Worm (Caenorhabditis elegans) whole organism, late embryonic: ENCODE data around the gene Y42A5A.5.

Experiments
- C38D4.7 ChIP-seq: fragments of 200-800 bp; sonication (Bioruptor generic); optimal IDR thresholded peaks from 2 replicates; lab custom pipeline; 2018; ENCODE audit warnings: mild to moderate bottlenecking, missing genetic modification characterization, moderate library complexity, missing compliant biosample characterization
- K02D7.2 ChIP-seq: sonication (generic microtip); optimal IDR thresholded peaks from 2 replicates; lab custom pipeline; 2017; ENCODE audit warnings: mild to moderate bottlenecking, missing genetic modification characterization, missing compliant biosample characterization
- ama-1 ChIP-seq: fragments of 150-350 bp; optimal IDR thresholded peaks from 2 replicates; lab custom pipeline; 2014
- ceh-18 ChIP-seq: sonication (generic microtip); optimal IDR thresholded peaks from 2 replicates; lab custom pipeline; 2016; ENCODE audit warnings: missing genetic modification characterization, missing compliant biosample characterization
- ceh-19 ChIP-seq: fragments of 200-800 bp; sonication (Bioruptor generic); optimal IDR thresholded peaks from 2 replicates; lab custom pipeline; 2018; ENCODE audit warnings: mild to moderate bottlenecking, missing genetic modification characterization, missing compliant biosample characterization
- ceh-24 ChIP-seq: sonication (generic microtip); optimal IDR thresholded peaks from 2 replicates; lab custom pipeline; 2016; ENCODE audit warnings: mild to moderate bottlenecking, missing genetic modification characterization, missing compliant biosample characterization
- ceh-30 ChIP-seq: fragments of 150-350 bp; optimal IDR thresholded peaks from 2 replicates; lab custom pipeline; 2014; ENCODE audit warnings: missing biosample characterization, missing genetic modification characterization
- ceh-31 ChIP-seq: sonication (generic microtip); optimal IDR thresholded peaks from 2 replicates; lab custom pipeline; 2016; ENCODE audit warnings: missing genetic modification characterization, missing compliant biosample characterization
- ceh-34 ChIP-seq: sonication (generic microtip); optimal IDR thresholded peaks from 2 replicates; lab custom pipeline; 2016; ENCODE audit warnings: mild to moderate bottlenecking, missing genetic modification characterization, missing compliant biosample characterization
- ceh-45 ChIP-seq: fragments of 200-800 bp; sonication (Bioruptor generic); IDR thresholded peaks from 2 replicates; pipeline ENCODE4 v1.3.6; 2022; ENCODE audit warnings: missing genetic modification reagents, missing genetic modification characterization, missing compliant biosample characterization
- che-1 ChIP-seq: sonication (generic microtip); optimal IDR thresholded peaks from 2 replicates; lab custom pipeline; 2016; ENCODE audit warnings: mild to moderate bottlenecking, missing genetic modification characterization, missing compliant biosample characterization
- elt-2 ChIP-seq: sonication (generic microtip); optimal IDR thresholded peaks from 2 replicates; lab custom pipeline; 2016; ENCODE audit warnings: missing genetic modification reagents, missing genetic modification characterization, missing compliant biosample characterization
- elt-4 ChIP-seq: sonication (generic microtip); optimal IDR thresholded peaks from 2 replicates; lab custom pipeline; 2016; ENCODE audit warnings: missing genetic modification characterization, missing compliant biosample characterization
- eyg-1 ChIP-seq: sonication (generic microtip); optimal IDR thresholded peaks from 2 replicates; lab custom pipeline; 2016; ENCODE audit warnings: missing genotype, missing genetic modification characterization, missing compliant biosample characterization
- fax-1 ChIP-seq: sonication (generic microtip); optimal IDR thresholded peaks from 2 replicates; lab custom pipeline; 2016; ENCODE audit warnings: missing genotype, missing genetic modification characterization, missing compliant biosample characterization
- fkh-10 ChIP-seq: fragments of 150-350 bp; optimal IDR thresholded peaks from 2 replicates; lab custom pipeline; 2014; ENCODE audit warnings: missing biosample characterization, missing genetic modification reagents, missing genetic modification characterization
- hlh-13 ChIP-seq: fragments of 200-800 bp; sonication (Bioruptor generic); optimal IDR thresholded peaks from 2 replicates; lab custom pipeline; 2018; ENCODE audit warnings: mild to moderate bottlenecking, missing genetic modification characterization, missing compliant biosample characterization
- hlh-15 ChIP-seq: sonication (generic microtip); optimal IDR thresholded peaks from 2 replicates; lab custom pipeline; 2016; ENCODE audit warnings: missing genetic modification characterization, missing compliant biosample characterization
- hlh-6 ChIP-seq: sonication (generic microtip); optimal IDR thresholded peaks from 2 replicates; lab custom pipeline; 2016; ENCODE audit warnings: missing genotype, missing genetic modification characterization, missing compliant biosample characterization
- lim-6 ChIP-seq: sonication (generic microtip); optimal IDR thresholded peaks from 2 replicates; lab custom pipeline; 2016; ENCODE audit warnings: missing genetic modification characterization, missing compliant biosample characterization
- madf-2 ChIP-seq: sonication (generic microtip); optimal IDR thresholded peaks from 2 replicates; lab custom pipeline; 2017; ENCODE audit warnings: missing genetic modification characterization, missing compliant biosample characterization
- nfya-1 ChIP-seq: sonication (generic microtip); optimal IDR thresholded peaks from 2 replicates; lab custom pipeline; 2017; ENCODE audit warnings: missing genetic modification characterization, mild to moderate bottlenecking, missing compliant biosample characterization, antibody characterized with exemption, moderate library complexity
- nhr-11 ChIP-seq: fragments of 150-350 bp; optimal IDR thresholded peaks from 2 replicates; lab custom pipeline; 2014; ENCODE audit warnings: missing biosample characterization, missing genetic modification characterization
- npax-4 ChIP-seq: sonication (generic microtip); optimal IDR thresholded peaks from 2 replicates; lab custom pipeline; 2016; ENCODE audit warnings: missing genetic modification characterization, missing compliant biosample characterization
- pax-1 ChIP-seq: fragments of 150-350 bp; optimal IDR thresholded peaks from 2 replicates; lab custom pipeline; 2014; ENCODE audit warnings: missing biosample characterization, missing genetic modification characterization
- pha-4 ChIP-seq: fragments of 150-350 bp; optimal IDR thresholded peaks from 2 replicates; lab custom pipeline; 2018; ENCODE audit warnings: missing biosample characterization, missing genetic modification reagents, missing genetic modification characterization
- pqm-1 ChIP-seq: sonication (generic microtip); optimal IDR thresholded peaks from 2 replicates; lab custom pipeline; 2016; ENCODE audit warnings: missing genetic modification characterization, missing compliant biosample characterization
- ref-2 ChIP-seq: sonication (generic microtip); optimal IDR thresholded peaks from 2 replicates; lab custom pipeline; 2016; ENCODE audit warnings: missing genetic modification characterization, missing compliant biosample characterization
- rnt-1 ChIP-seq: sonication (generic microtip); optimal IDR thresholded peaks from 2 replicates; lab custom pipeline; 2016; ENCODE audit warnings: missing genetic modification characterization, missing compliant biosample characterization
- sdc-2 ChIP-seq: sonication (generic microtip); optimal IDR thresholded peaks from 2 replicates; lab custom pipeline; 2016; ENCODE audit warnings: missing genotype, missing genetic modification characterization, missing compliant biosample characterization
- sox-2 ChIP-seq: fragments of 200-800 bp; sonication (Bioruptor generic); IDR thresholded peaks from 2 replicates; pipeline ENCODE4 v1.3.6; 2022; ENCODE audit warnings: missing genetic modification reagents, missing genetic modification characterization, missing compliant biosample characterization
- syd-9 ChIP-seq: sonication (generic microtip); optimal IDR thresholded peaks from 2 replicates; lab custom pipeline; 2016; ENCODE audit warnings: mild to moderate bottlenecking, missing genetic modification characterization, moderate library complexity, missing compliant biosample characterization
- ttx-3 ChIP-seq: sonication (generic microtip); optimal IDR thresholded peaks from 2 replicates; lab custom pipeline; 2016; ENCODE audit warnings: missing genetic modification reagents, missing genetic modification characterization, missing compliant biosample characterization
- unc-3 ChIP-seq, 2 experiments: fragments of 200-800 bp in 1 of 2; sonication (Bioruptor generic) in 1 of 2; sonication (generic microtip) in 1 of 2; conservative IDR thresholded peaks in 1 of 2; optimal IDR thresholded peaks in 1 of 2; 2 replicates each; pipeline versions ENCODE4 v1.3.6 to Lab custom; 2016 to 2022; ENCODE audit warnings: missing compliant biosample characterization in 2 of 2, missing genetic modification characterization in 2 of 2, missing genetic modification reagents in 1 of 2
- unc-42 ChIP-seq: sonication (generic microtip); optimal IDR thresholded peaks from 2 replicates; lab custom pipeline; 2016; ENCODE audit warnings: missing genotype, missing genetic modification characterization, missing compliant biosample characterization
- unc-55 ChIP-seq: sonication (generic microtip); optimal IDR thresholded peaks from 2 replicates; lab custom pipeline; 2017; ENCODE audit warnings: missing biosample characterization, missing genetic modification reagents, missing genetic modification characterization
- unc-86 ChIP-seq: sonication (generic microtip); optimal IDR thresholded peaks from 2 replicates; lab custom pipeline; 2016; ENCODE audit warnings: missing genetic modification characterization, missing compliant biosample characterization
- ztf-16 ChIP-seq: sonication (generic microtip); optimal IDR thresholded peaks from 2 replicates; lab custom pipeline; 2017; ENCODE audit warnings: missing genetic modification characterization, missing compliant biosample characterization

Y42A5A.5 gene

DNA sequence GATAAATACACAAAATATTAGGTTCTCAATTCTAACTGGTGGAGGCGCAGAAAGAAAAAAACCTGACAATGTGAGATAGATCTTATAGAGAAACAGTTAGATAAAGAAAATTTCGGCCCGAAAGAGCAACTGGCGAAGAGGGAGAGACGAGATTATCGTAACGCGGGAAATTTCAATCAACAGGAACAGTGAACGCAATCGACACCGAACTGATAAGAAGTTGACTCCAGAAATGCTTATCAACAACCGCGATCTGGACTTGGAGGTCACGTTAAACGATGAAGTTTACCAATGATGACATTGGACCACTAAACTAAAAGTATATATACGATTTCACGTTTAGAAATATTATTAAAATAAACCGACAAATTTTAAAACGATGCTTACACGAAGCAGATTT is 33.1 kb downstream of the Y42A5A.5 start:
- TF ChIP-seq elt-2 (peak; percentile 89), nhr-11 (tag; lab: Kevin White, UChicago) (no peak), unc-3 (GFP tag; conservative IDR thresholded peaks at IDR 0.05; lab: Robert Waterston, UW) (no peak), unc-3 (tag; optimal IDR thresholded peaks at IDR 0.05; lab: Kevin White, UChicago) (no peak), fax-1 (tag; lab: Kevin White, UChicago) (no peak), ama-1 (lab: Kevin White, UChicago) (peak; percentile 23)
- TF ChIP-seq, all 69 proteins: peak for 2

ce11 chrV:11076028-11076402 is 33.5 kb downstream of the Y42A5A.5 start:
- TF ChIP-seq hlh-15 (no peak), ama-1 (lab: Kevin White, UChicago) (no peak), fkh-10 (no peak), unc-86 (no peak), ttx-3 (tag; lab: Kevin White, UChicago) (no peak), pqm-1 (tag; lab: Kevin White, UChicago) (no peak), lim-6 (tag; lab: Kevin White, UChicago) (no peak), hlh-13 (GFP tag; lab: Kevin White, UChicago) (no peak), ceh-45 (no peak)

ce11 chrV:11075209-11076027 is 34.1 kb downstream of the Y42A5A.5 start:
- TF ChIP-seq hlh-15 (no peak), sox-2 (GFP tag; lab: Robert Waterston, UW) (no peak), pha-4 (tag; lab: Kevin White, UChicago) (no peak), fkh-10 (no peak), eyg-1 (tag; lab: Kevin White, UChicago) (no peak), ceh-34 (tag; lab: Kevin White, UChicago) (no peak), hlh-6 (tag; lab: Kevin White, UChicago) (peak; percentile 32), ceh-18 (tag; lab: Kevin White, UChicago) (peak; percentile 13), pax-1 (tag; lab: Kevin White, UChicago) (no peak), nfya-1 (tag; lab: Kevin White, UChicago) (peak; percentile 23), che-1 (tag; lab: Kevin White, UChicago) (no peak), madf-2 (no peak), ceh-31 (tag; lab: Kevin White, UChicago) (peak; percentile 31), unc-42 (tag; lab: Kevin White, UChicago) (peak; percentile 25), elt-4 (peak; percentile 54), elt-2 (no peak), ceh-19 (GFP tag; lab: Kevin White, UChicago) (no peak), rnt-1 (no peak), ztf-16 (tag; lab: Kevin White, UChicago) (no peak), nhr-11 (tag; lab: Kevin White, UChicago) (no peak), K02D7.2 (tag; lab: Kevin White, UChicago) (no peak), C38D4.7 (GFP tag; lab: Kevin White, UChicago) (no peak), unc-3 (GFP tag; conservative IDR thresholded peaks at IDR 0.05; lab: Robert Waterston, UW) (no peak), unc-3 (tag; optimal IDR thresholded peaks at IDR 0.05; lab: Kevin White, UChicago) (no peak), lim-6 (tag; lab: Kevin White, UChicago) (no peak), npax-4 (tag; lab: Kevin White, UChicago) (no peak), hlh-13 (GFP tag; lab: Kevin White, UChicago) (no peak), ref-2 (tag; lab: Kevin White, UChicago) (peak; percentile 14), sdc-2 (tag; lab: Kevin White, UChicago) (peak; percentile 26), syd-9 (tag; lab: Kevin White, UChicago) (no peak), ceh-30 (no peak)

ce11 chrV:11074448-11074847 is 35.1 kb downstream of the Y42A5A.5 start, which contains the start of gene act-3:
Gene act-3 (minus strand): TSS chrV:11074498.
- TF ChIP-seq nfya-1 (tag; lab: Kevin White, UChicago) (peak; percentile 53), ceh-18 (tag; lab: Kevin White, UChicago) (peak; percentile 92), rnt-1 (peak; percentile 67), unc-55 (peak; percentile 27), ceh-24 (tag; lab: Kevin White, UChicago) (no peak)
- TF ChIP-seq, all 69 proteins: peak for 4
